Worm (Caenorhabditis elegans): ENCODE data around the gene C02E7.7.

DNA sequence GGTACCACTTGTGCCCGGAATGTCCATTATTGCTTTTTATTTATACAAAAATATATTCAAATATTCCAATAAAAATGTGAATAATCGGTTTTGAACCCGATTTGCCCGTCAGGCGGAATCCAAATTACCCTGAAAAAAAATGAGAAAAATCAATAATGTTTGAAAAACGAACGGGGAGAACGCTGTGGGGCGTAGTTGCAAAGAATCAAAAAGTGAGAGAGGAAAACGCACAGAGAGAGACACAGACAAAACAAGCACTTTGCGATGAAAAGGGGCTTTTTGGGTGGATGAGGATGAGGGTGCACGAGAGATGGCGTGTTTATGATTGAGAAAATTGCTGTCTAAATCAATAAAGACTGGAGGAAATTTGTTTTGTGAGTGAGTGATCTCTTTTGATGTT is 44.6 kb upstream of the C02E7.7 start, which contains the start of gene tam-1:
- TF ChIP-seq nhr-25 (tag; optimal IDR thresholded peaks at IDR 0.05; ENCODE audit: borderline replicate concordance, insufficient read depth) (no peak), zfp-2 (tag; optimal IDR thresholded peaks at IDR 0.05) (no peak), nhr-237 (tag; optimal IDR thresholded peaks at IDR 0.05) (no peak), lin-15B (tag; optimal IDR thresholded peaks at IDR 0.05) (no peak), lsy-2 (tag; optimal IDR thresholded peaks at IDR 0.05) (no peak), lir-3 (tag; optimal IDR thresholded peaks at IDR 0.05) (no peak)
